Worm (Caenorhabditis elegans): ENCODE measurements around the gene ZK455.5.

DNA sequence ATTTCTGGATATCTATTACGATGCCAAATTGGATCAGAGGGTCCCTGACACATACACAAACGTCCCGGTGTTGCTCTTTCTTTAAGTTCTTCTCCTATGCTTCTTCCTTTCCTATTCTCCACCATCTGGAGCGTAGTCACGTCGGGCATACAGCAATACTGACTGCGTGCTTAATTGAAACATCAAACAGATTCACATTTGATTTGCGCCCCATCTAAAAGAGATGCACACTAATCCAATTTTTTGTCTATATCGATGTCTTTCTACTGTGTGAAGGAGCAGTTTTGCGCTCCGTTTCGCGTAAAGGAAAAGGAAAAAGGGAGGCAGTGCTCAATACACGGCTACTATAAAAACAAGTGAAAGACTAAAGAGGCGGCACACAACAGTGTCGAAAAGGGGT is 2.0 kb upstream of the ZK455.5 start:
- TF ChIP-seq ama-1 (optimal IDR thresholded peaks at IDR 0.05): no peak
- TF ChIP-seq flt-1 (GFP tag; IDR thresholded peaks at IDR 0.05): no peak
- no peak for TF ChIP-seq ceh-13 (GFP tag; optimal IDR thresholded peaks at IDR 0.05)
- TF ChIP-seq scrt-1 (GFP tag; IDR thresholded peaks at IDR 0.05): no peak
- no peak for TF ChIP-seq F13C5.2 (tag; optimal IDR thresholded peaks at IDR 0.05)
- no peak for TF ChIP-seq B0310.2 (tag; optimal IDR thresholded peaks at IDR 0.05)
- no peak for TF ChIP-seq tbx-37 (GFP tag; conservative IDR thresholded peaks at IDR 0.05)
- no peak for TF ChIP-seq hnd-1 (tag; optimal IDR thresholded peaks at IDR 0.05)
- no peak for TF ChIP-seq aly-1 (tag; optimal IDR thresholded peaks at IDR 0.05)
- TF ChIP-seq ceh-36 (tag; optimal IDR thresholded peaks at IDR 0.05): no peak
- TF ChIP-seq sea-1 (GFP tag; conservative IDR thresholded peaks at IDR 0.05): no peak

All from whole organism, early embryonic.